Worm (Caenorhabditis elegans): ENCODE measurements around the gene B0244.17.

The B0244.17 gene

DNA sequence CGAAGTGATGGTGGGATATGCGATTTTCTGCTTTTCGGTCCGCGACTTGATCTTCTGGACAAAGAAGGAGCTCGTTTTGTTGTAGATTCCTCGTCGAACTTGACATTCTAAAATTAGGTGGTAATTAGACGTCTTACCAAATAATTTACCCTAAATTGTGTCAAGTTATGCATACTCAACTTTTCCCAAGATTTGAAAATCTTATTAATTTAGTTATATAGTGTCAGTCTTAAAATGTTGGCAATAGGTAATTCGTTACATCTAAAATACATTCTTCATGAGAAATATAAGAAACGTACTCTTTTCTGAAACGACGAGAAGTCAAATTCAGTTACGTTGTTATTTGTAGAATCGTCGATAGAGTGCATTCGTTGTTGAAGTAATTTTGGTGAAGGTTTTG, 25.5 kb upstream of the B0244.17 start:
- TF ChIP-seq unc-120 (tag; optimal IDR thresholded peaks at IDR 0.05; ENCODE audit: poor library complexity, severe bottlenecking): no peak
- TF ChIP-seq hlh-1 (tag; optimal IDR thresholded peaks at IDR 0.05): no peak
- no peak for TF ChIP-seq mls-2 (tag; optimal IDR thresholded peaks at IDR 0.05)
- no peak for TF ChIP-seq sptf-1 (tag; optimal IDR thresholded peaks at IDR 0.05)
- TF ChIP-seq lin-32 (GFP tag; optimal IDR thresholded peaks at IDR 0.05): no peak
- TF ChIP-seq lsy-2 (tag; optimal IDR thresholded peaks at IDR 0.05): no peak
- no peak for TF ChIP-seq ztf-11 (tag; optimal IDR thresholded peaks at IDR 0.05)
- no peak for TF ChIP-seq mab-5 (tag; optimal IDR thresholded peaks at IDR 0.05)
- TF ChIP-seq ceh-83 (GFP tag; optimal IDR thresholded peaks at IDR 0.05): no peak
- TF ChIP-seq pha-4 (tag; optimal IDR thresholded peaks at IDR 0.05): no peak

DNA sequence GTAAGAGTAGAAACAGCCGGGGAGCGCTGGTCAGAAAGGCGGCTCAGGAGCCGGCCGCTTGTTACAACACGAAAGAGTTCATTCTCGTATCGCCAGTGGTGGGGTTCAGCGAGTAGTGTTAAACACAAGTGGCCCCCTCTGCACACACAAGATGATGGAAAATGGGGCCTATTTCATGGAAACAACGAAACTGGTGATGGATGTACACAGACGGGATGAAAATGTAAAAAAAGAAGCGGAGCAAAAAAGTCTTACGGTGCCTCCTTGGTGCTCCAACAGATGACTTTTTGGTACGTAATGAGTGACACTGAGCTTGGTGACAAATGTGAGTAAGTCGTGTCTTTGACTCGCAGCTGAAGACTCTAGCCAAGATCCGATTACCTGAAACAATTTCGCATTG, 25.0 kb upstream of the B0244.17 start:
- TF ChIP-seq unc-39 (tag; optimal IDR thresholded peaks at IDR 0.05) (no peak), mep-1 (tag; optimal IDR thresholded peaks at IDR 0.05) (no peak), mls-2 (tag; optimal IDR thresholded peaks at IDR 0.05) (no peak), nhr-76 (tag; optimal IDR thresholded peaks at IDR 0.05) (no peak), ceh-43 (GFP tag; optimal IDR thresholded peaks at IDR 0.05) (no peak), pha-4 (tag; optimal IDR thresholded peaks at IDR 0.05) (no peak), hlh-1 (tag; optimal IDR thresholded peaks at IDR 0.05) (peak; percentile 22), ceh-39 (tag; optimal IDR thresholded peaks at IDR 0.05) (no peak), unc-62 (GFP tag; optimal IDR thresholded peaks at IDR 0.05) (no peak), unc-120 (tag; optimal IDR thresholded peaks at IDR 0.05; ENCODE audit: poor library complexity, severe bottlenecking) (peak; percentile 31)

DNA sequence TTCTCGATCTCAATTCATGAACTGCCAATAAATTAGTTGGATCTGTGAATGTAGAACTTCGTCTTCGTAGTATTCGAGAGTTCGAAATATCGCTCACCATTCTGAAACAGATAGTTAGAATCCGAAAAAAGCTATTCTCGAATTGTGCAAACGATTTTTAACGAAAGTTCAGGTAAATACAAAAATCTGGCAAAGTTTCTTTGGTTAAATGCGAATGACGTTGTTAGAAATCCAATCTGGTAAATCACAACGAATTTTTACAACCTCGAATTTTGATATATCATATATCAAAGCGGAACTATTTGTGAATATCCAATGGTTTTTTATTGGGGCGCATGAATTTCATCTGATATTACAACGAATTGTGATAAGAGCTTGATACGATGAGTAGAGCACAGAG, 23.8 kb upstream of the B0244.17 start, which contains the start of gene hpo-28:
hpo-28 (minus strand) TSS at position 101 of the 400 bp plus-strand sequence.
- TF ChIP-seq ham-2 (GFP tag; optimal IDR thresholded peaks at IDR 0.05) (no peak), hlh-1 (tag; optimal IDR thresholded peaks at IDR 0.05) (peak; percentile 9)

DNA sequence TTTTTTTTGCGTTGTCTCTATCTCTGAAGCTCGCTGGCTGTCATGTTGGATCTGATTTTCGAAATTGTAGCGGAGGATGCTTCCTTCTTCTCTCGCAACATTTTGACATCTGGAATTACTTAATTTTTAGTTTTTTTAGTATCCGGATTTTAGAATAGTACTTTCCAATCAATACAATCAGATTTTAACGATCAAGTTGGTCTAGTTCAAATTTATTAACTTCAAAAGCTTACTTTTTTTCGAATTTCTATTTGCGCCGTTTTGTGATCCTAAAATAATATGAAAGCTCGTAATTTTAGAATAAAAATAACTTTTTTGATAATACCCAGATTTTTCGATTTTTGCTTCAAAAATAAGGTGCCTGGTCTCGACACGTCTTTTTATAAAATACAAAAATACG, 23.0 kb upstream of the B0244.17 start, which contains the start of gene B0336.12:
B0336.12 (minus strand) TSS at position 101 of the 400 bp plus-strand sequence.
- TF ChIP-seq flh-1 (GFP tag; optimal IDR thresholded peaks at IDR 0.05) (no peak), ces-1 (GFP tag; optimal IDR thresholded peaks at IDR 0.05) (no peak), hlh-1 (tag; optimal IDR thresholded peaks at IDR 0.05) (no peak), pha-4 (tag; optimal IDR thresholded peaks at IDR 0.05) (no peak)

DNA sequence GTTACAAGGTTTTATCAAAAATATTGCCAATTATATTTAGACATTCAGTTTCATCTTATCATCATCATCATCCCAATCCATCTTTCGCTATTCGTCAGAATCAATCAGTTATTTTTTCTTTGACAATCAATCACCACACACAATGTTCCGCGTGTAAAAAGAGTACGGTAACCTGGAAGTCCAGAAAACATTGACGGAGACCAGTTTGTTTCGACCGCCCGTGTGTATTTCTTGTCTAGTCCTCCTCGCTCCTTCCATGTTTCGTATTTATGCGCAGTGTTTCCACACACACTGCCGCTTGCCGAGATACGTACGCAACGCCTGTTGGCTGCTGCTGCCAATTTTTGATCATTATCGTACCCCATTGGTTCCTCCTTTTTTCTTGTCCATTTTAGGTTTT, 22.3 kb upstream of the B0244.17 start:
- peak; percentile 28 for TF ChIP-seq ham-2 (GFP tag; optimal IDR thresholded peaks at IDR 0.05)
- peak; percentile 28 for TF ChIP-seq mep-1 (tag; optimal IDR thresholded peaks at IDR 0.05)
- no peak for TF ChIP-seq unc-120 (tag; optimal IDR thresholded peaks at IDR 0.05; ENCODE audit: poor library complexity, severe bottlenecking)
- peak; percentile 25 for TF ChIP-seq sptf-1 (tag; optimal IDR thresholded peaks at IDR 0.05)
- TF ChIP-seq nhr-237 (tag; optimal IDR thresholded peaks at IDR 0.05): no peak
- TF ChIP-seq pha-4 (tag; optimal IDR thresholded peaks at IDR 0.05): no peak

DNA sequence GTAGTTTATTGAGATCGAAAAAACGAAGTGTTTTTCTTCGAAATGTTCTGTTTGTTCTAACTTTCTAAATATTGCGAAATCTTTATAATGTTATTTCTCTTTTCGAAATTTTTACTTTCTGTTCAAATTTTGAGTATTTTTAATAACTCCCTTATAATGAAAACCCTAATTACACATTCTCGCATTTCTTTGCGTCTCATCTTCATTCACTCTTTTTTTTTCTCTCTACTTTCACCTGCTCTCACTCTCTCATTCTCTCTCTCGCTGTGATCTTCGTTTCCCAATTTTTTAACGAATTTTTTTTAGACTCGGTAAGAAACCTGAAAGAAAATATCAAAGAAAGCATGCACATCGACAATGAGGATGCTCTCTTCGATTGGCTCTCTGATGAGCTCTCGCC, 21.8 kb upstream of the B0244.17 start, which contains the start of gene rbm-26:
rbm-26 (plus strand) TSS at position 301 of the 400 bp plus-strand sequence.
- TF ChIP-seq ham-2 (GFP tag; optimal IDR thresholded peaks at IDR 0.05): no peak
- TF ChIP-seq mls-2 (tag; optimal IDR thresholded peaks at IDR 0.05): no peak
- no peak for TF ChIP-seq flh-1 (GFP tag; optimal IDR thresholded peaks at IDR 0.05)
- no peak for TF ChIP-seq ceh-39 (tag; optimal IDR thresholded peaks at IDR 0.05)
- TF ChIP-seq snpc-4 (tag; optimal IDR thresholded peaks at IDR 0.05): no peak
- TF ChIP-seq ces-1 (GFP tag; optimal IDR thresholded peaks at IDR 0.05): no peak

DNA sequence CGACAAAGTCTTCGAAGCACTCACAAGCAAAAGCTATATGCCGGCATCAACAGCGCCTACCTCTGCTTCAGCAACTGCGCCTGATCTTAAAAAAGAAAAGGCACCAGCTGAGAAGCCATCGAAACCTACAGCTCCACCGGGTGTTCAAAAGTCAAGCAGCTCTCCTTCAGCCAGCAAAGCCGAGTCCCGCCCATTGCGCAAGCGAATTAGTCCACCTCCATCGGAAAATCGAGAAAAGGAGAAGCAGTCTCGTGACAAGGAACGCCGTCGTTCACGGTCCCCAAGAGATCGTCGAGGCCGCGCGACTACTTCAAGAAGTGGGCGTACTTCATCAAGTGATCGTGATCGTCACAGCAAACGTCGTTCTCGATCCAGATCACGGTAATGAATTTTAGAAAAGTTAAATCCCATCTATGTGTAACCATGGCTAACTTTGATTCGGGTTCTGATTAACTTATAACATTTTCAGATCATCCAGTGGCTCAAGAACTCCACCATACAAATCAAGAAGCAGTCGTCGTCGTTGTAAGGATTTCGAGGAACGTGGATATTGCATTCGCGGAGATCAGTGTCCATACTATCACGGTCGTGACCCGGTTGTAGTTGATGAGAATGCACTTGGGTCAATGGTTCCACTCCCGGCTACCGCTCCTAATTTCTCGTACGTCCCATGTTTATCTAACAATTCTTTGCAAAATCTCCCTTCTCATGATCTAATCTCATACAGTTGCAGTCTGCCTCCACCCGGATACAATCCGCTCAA, 21.0 kb upstream of the B0244.17 start:
- no peak for TF ChIP-seq lin-13 (tag; optimal IDR thresholded peaks at IDR 0.05)
- no peak for TF ChIP-seq unc-62 (GFP tag; optimal IDR thresholded peaks at IDR 0.05)
- no peak for TF ChIP-seq ceh-39 (tag; optimal IDR thresholded peaks at IDR 0.05)
- TF ChIP-seq sem-2 (GFP tag; optimal IDR thresholded peaks at IDR 0.05): no peak
- TF ChIP-seq nhr-12 (tag; optimal IDR thresholded peaks at IDR 0.05): no peak
- no peak for TF ChIP-seq unc-39 (tag; optimal IDR thresholded peaks at IDR 0.05)
- TF ChIP-seq ceh-83 (GFP tag; optimal IDR thresholded peaks at IDR 0.05): no peak
- TF ChIP-seq ces-1 (GFP tag; optimal IDR thresholded peaks at IDR 0.05): no peak
- TF ChIP-seq sptf-1 (tag; optimal IDR thresholded peaks at IDR 0.05): no peak
- TF ChIP-seq flh-1 (GFP tag; optimal IDR thresholded peaks at IDR 0.05): no peak

Data from whole organism, mixed stage, embryonic.